Worm (Caenorhabditis elegans): ENCODE measurements around the gene sri-26.
"Not testable (repeated sequence)": the region's sequence is repeated elsewhere in the genome, so short reads cannot be mapped to it uniquely, and the experiment has no call there.

DNA sequence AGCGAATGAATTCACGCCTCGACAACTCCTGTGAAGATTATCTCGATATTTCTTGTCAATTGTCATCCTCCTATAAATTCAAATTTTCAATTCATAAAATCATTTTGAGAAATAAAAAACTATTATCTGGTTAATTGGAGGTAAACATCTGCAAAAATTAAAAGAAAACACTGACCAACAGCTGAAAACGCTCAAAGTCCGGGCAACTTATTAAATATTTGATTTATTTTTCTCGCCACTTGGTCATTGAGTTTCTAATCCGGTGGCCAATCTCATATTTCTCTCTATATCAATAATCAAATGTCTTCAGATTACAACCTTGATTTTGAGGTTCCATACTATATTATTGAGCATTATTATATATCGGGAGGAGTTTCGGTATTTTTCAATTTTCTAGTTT, 3.4 kb upstream of the sri-26 start, which contains the start of gene sri-24:
- not testable (repeated sequence) for TF ChIP-seq mls-2 (tag; optimal IDR thresholded peaks at IDR 0.05); ztf-11 (tag; optimal IDR thresholded peaks at IDR 0.05); blmp-1 (tag; optimal IDR thresholded peaks at IDR 0.05); unc-62 (GFP tag; optimal IDR thresholded peaks at IDR 0.05); nhr-237 (tag; optimal IDR thresholded peaks at IDR 0.05); elt-3 (tag; optimal IDR thresholded peaks at IDR 0.05); elt-1 (tag; optimal IDR thresholded peaks at IDR 0.05; ENCODE audit: borderline replicate concordance, insufficient read depth); M03D4.4 (tag; optimal IDR thresholded peaks at IDR 0.05); nhr-12 (tag; optimal IDR thresholded peaks at IDR 0.05); lsy-2 (tag; optimal IDR thresholded peaks at IDR 0.05)
